Worm (Caenorhabditis elegans) whole organism, early embryonic: ENCODE measurements around the gene srh-83.

Experiments
- B0310.2 ChIP-seq: sonication (generic microtip); optimal IDR thresholded peaks from 2 replicates; lab custom pipeline; 2016; ENCODE audit warnings: mild to moderate bottlenecking, missing genetic modification characterization, missing compliant biosample characterization
- F13C5.2 ChIP-seq: sonication (generic microtip); optimal IDR thresholded peaks from 2 replicates; lab custom pipeline; 2017; ENCODE audit warnings: mild to moderate bottlenecking, missing genetic modification characterization, inconsistent platforms, missing compliant biosample characterization
- aly-1 ChIP-seq: sonication (generic microtip); optimal IDR thresholded peaks from 2 replicates; lab custom pipeline; 2016; ENCODE audit warnings: missing genetic modification characterization, missing compliant biosample characterization
- ama-1 ChIP-seq: fragments of 150-350 bp; optimal IDR thresholded peaks from 2 replicates; lab custom pipeline; 2014
- ceh-13 ChIP-seq: fragments of 200-800 bp; sonication (Bioruptor generic); optimal IDR thresholded peaks from 2 replicates; lab custom pipeline; 2018; ENCODE audit warnings: mild to moderate bottlenecking, missing genetic modification characterization, missing compliant biosample characterization
- ceh-36 ChIP-seq: sonication (generic microtip); optimal IDR thresholded peaks from 2 replicates; lab custom pipeline; 2016; ENCODE audit warnings: missing genetic modification characterization, inconsistent platforms, missing compliant biosample characterization
- ets-7 ChIP-seq: sonication (generic microtip); optimal IDR thresholded peaks from 2 replicates; lab custom pipeline; 2016; ENCODE audit warnings: missing genotype, missing genetic modification characterization, missing compliant biosample characterization
- flt-1 ChIP-seq: fragments of 200-800 bp; sonication (Bioruptor generic); IDR thresholded peaks from 2 replicates; pipeline ENCODE4 v1.3.6; 2022; ENCODE audit warnings: missing genetic modification characterization, missing compliant biosample characterization
- hmbx-1 ChIP-seq: sonication (generic microtip); optimal IDR thresholded peaks from 2 replicates; lab custom pipeline; 2016; ENCODE audit warnings: mild to moderate bottlenecking, missing genetic modification characterization, missing compliant biosample characterization
- hmg-4 ChIP-seq: fragments of 200-800 bp; sonication (Bioruptor generic); optimal IDR thresholded peaks from 2 replicates; lab custom pipeline; 2018; ENCODE audit warnings: mild to moderate bottlenecking, missing genetic modification characterization, missing compliant biosample characterization
- hnd-1 ChIP-seq: sonication (generic microtip); optimal IDR thresholded peaks from 2 replicates; lab custom pipeline; 2016; ENCODE audit warnings: missing genetic modification characterization, missing compliant biosample characterization
- pes-1 ChIP-seq: fragments of 200-800 bp; sonication (Bioruptor generic); IDR thresholded peaks from 2 replicates; pipeline ENCODE4 v1.3.6; 2022; ENCODE audit warnings: missing genetic modification reagents, missing genetic modification characterization, missing compliant biosample characterization
- scrt-1 ChIP-seq: fragments of 200-800 bp; sonication (Bioruptor generic); IDR thresholded peaks from 2 replicates; pipeline ENCODE4 v1.3.6; 2022; ENCODE audit warnings: missing genetic modification characterization, missing compliant biosample characterization
- sea-1 ChIP-seq: fragments of 200-800 bp; sonication (Bioruptor generic); conservative IDR thresholded peaks from 2 replicates; pipeline ENCODE4 v1.3.6; 2022; ENCODE audit warnings: missing genetic modification characterization, missing compliant biosample characterization
- tbx-11 ChIP-seq: fragments of 200-800 bp; sonication (Bioruptor generic); IDR thresholded peaks from 2 replicates; pipeline ENCODE4 v1.3.6; 2022; ENCODE audit warnings: missing genetic modification characterization, missing compliant biosample characterization
- tbx-37 ChIP-seq: fragments of 200-800 bp; sonication (Bioruptor generic); conservative IDR thresholded peaks from 2 replicates; pipeline ENCODE4 v1.3.6; 2022; ENCODE audit warnings: missing genetic modification reagents, missing genetic modification characterization, missing compliant biosample characterization
- tra-4 ChIP-seq: sonication (generic microtip); optimal IDR thresholded peaks from 2 replicates; lab custom pipeline; 2017; ENCODE audit warnings: missing genetic modification characterization, missing compliant biosample characterization

The srh-83 gene

DNA sequence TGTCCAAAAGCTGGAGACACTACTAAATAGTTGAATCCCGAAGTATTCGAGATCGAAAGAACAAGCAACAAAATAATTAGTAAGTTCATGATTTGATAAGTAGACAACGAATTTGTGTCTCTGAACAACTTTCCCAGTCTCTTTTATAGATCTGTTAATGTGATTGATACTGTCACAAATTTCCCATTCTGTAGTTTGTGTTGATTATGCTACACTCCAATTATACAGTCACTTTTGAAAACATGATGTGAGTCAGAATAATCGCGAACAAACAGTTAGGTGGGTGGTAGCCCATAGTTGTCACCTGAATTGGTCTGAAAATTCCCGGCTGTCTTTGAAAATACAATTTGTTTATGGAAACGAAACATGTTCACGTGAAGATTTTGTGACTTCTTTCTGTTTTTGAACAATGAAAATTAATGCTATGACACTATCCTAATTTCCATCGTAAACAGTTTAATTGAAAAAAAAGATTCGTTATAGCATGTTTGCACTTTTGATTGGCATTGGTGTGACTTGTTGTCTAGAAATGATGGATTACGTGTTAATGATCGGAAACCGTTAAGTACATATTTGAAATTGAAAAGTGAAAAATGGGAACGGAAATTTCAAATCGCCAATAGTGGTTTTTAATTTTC, 714 bp upstream of the srh-83 start, which contains the start of gene ugt-41:
TSS of gene ugt-41 (minus strand) at position 119 of the 638 bp plus-strand sequence.
- TF ChIP-seq F13C5.2 (no peak), tbx-37 (GFP tag; lab: Robert Waterston, UW) (no peak), ceh-36 (tag; lab: Kevin White, UChicago) (no peak), ets-7 (tag; lab: Kevin White, UChicago) (no peak), hmg-4 (GFP tag; lab: Kevin White, UChicago) (no peak), tbx-11 (GFP tag; lab: Robert Waterston, UW) (no peak), ceh-13 (GFP tag; lab: Kevin White, UChicago) (no peak)

DNA sequence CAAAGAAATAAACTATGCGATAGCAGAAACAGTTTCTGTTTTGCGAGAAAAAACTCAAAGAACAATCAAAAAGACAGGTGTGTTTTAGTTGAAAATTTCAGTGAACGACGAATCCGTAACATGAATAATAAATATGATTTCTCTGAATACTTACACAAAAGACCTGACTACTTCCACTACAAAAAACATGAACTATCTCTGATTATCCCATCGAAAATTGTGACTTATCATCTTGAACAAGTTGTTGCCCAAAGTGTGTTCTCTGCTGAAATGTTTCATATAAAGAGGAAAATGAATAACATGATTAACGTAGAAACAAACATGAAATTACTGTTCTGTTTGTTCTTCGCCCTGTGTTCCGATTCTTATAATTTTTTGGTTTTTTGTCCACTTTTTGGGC, 2.4 kb downstream of the srh-83 start, which contains the start of gene ugt-36:
TSS of gene ugt-36 (plus strand) at position 301 of the 400 bp plus-strand sequence.
- no peak for TF ChIP-seq flt-1 (GFP tag; lab: Robert Waterston, UW)
- no peak for TF ChIP-seq tra-4 (tag; lab: Kevin White, UChicago)
- no peak for TF ChIP-seq F13C5.2
- no peak for TF ChIP-seq aly-1 (tag; lab: Kevin White, UChicago)
- TF ChIP-seq ceh-36 (tag; lab: Kevin White, UChicago) = no peak
- no peak for TF ChIP-seq ama-1 (lab: Kevin White, UChicago)
- TF ChIP-seq ceh-13 (GFP tag; lab: Kevin White, UChicago) = no peak
- TF ChIP-seq hmg-4 (GFP tag; lab: Kevin White, UChicago) = no peak
- no peak for TF ChIP-seq tbx-37 (GFP tag; lab: Robert Waterston, UW)
- no peak for TF ChIP-seq B0310.2 (tag; lab: Kevin White, UChicago)
- no peak for TF ChIP-seq scrt-1 (GFP tag; lab: Robert Waterston, UW)
- no peak for TF ChIP-seq pes-1
- no peak for TF ChIP-seq tbx-11 (GFP tag; lab: Robert Waterston, UW)
- TF ChIP-seq hmbx-1 = no peak
- no peak for TF ChIP-seq sea-1 (GFP tag; lab: Robert Waterston, UW)
- no peak for TF ChIP-seq hnd-1 (tag; lab: Kevin White, UChicago)

DNA sequence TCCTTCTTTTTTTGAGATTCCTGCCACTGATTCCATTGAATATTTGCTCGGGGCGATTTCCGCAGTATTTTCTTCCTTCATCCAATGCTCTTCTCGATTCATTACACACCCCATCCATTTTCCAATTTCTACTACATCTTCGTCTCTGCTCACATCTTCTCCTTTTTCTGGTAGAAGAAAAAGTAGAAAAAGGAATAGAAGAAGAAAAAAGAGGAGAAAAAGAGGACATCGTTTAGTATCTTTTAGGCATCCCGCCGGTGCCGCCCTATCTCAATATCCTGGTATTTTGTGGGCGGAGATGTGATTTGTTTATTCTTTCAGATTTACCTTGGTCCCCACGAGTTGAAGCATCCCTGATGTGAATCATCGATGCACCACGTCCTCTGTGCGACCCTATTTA, 10.9 kb downstream of the srh-83 start, which contains the start of gene lgc-39:
TSS of gene lgc-39 (plus strand) at position 301 of the 400 bp plus-strand sequence.
- no peak for TF ChIP-seq ceh-13 (GFP tag; lab: Kevin White, UChicago)
- TF ChIP-seq scrt-1 (GFP tag; lab: Robert Waterston, UW) = no peak
- no peak for TF ChIP-seq pes-1
- no peak for TF ChIP-seq aly-1 (tag; lab: Kevin White, UChicago)
- no peak for TF ChIP-seq tra-4 (tag; lab: Kevin White, UChicago)
- no peak for TF ChIP-seq hnd-1 (tag; lab: Kevin White, UChicago)
- TF ChIP-seq tbx-37 (GFP tag; lab: Robert Waterston, UW) = no peak
- TF ChIP-seq hmg-4 (GFP tag; lab: Kevin White, UChicago) = no peak
- no peak for TF ChIP-seq F13C5.2
- no peak for TF ChIP-seq flt-1 (GFP tag; lab: Robert Waterston, UW)
- TF ChIP-seq ama-1 (lab: Kevin White, UChicago) = no peak
- no peak for TF ChIP-seq ceh-36 (tag; lab: Kevin White, UChicago)
- no peak for TF ChIP-seq sea-1 (GFP tag; lab: Robert Waterston, UW)
- no peak for TF ChIP-seq tbx-11 (GFP tag; lab: Robert Waterston, UW)
- no peak for TF ChIP-seq ets-7 (tag; lab: Kevin White, UChicago)
- no peak for TF ChIP-seq hmbx-1
- no peak for TF ChIP-seq B0310.2 (tag; lab: Kevin White, UChicago)

DNA sequence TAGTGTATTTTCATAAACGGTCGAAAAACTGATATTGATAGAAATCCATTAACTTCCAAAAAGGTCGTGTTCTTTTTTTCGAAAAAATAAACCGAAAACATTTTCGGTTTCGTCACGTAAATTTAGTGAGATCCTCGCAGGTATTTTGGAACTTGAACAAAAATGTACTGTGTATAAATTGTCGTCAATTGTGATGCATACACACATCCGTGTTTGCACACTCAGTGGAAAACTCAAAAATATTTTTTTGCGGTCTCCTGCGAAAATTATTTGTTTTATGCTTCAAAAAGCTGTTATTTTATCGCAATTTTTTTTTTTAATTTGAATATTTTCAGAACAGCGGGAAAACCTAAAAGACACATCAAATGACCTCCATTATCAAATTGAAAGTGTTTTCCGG, 14.5 kb downstream of the srh-83 start, which contains the start of gene cpsf-2:
TSS of gene cpsf-2 (plus strand) at position 330 of the 400 bp plus-strand sequence.
- TF ChIP-seq pes-1 = no peak
- TF ChIP-seq tbx-11 (GFP tag; lab: Robert Waterston, UW) = no peak
- TF ChIP-seq F13C5.2 = no peak
- TF ChIP-seq tra-4 (tag; lab: Kevin White, UChicago) = no peak
- no peak for TF ChIP-seq hmbx-1
- no peak for TF ChIP-seq hmg-4 (GFP tag; lab: Kevin White, UChicago)
- no peak for TF ChIP-seq flt-1 (GFP tag; lab: Robert Waterston, UW)
- TF ChIP-seq aly-1 (tag; lab: Kevin White, UChicago) = no peak
- TF ChIP-seq scrt-1 (GFP tag; lab: Robert Waterston, UW) = no peak

DNA sequence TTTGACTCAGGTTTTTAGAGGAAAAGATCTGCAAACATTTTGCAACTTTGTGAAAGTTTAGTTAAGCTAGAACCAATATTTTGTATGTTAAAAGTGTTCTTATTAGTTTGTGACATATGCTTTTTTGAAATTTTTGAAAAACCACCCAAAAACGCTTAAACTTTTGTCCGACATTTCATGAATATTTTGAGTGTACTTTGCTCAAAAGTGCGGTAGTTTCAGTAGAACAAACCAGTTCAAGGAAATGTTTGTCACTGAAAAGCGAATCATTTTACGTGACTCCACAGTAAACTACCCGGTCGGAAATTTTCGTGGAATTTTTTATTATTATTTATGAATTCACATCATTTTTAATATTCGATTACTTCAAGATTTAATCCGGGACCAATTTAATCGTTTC, 20.2 kb downstream of the srh-83 start, which contains the start of gene pitr-5:
TSS of gene pitr-5 (plus strand) at position 301 of the 400 bp plus-strand sequence.
- TF ChIP-seq F13C5.2 (no peak), hnd-1 (tag; lab: Kevin White, UChicago) (no peak), ceh-13 (GFP tag; lab: Kevin White, UChicago) (no peak), flt-1 (GFP tag; lab: Robert Waterston, UW) (no peak), pes-1 (no peak), ceh-36 (tag; lab: Kevin White, UChicago) (no peak), tra-4 (tag; lab: Kevin White, UChicago) (no peak)

DNA sequence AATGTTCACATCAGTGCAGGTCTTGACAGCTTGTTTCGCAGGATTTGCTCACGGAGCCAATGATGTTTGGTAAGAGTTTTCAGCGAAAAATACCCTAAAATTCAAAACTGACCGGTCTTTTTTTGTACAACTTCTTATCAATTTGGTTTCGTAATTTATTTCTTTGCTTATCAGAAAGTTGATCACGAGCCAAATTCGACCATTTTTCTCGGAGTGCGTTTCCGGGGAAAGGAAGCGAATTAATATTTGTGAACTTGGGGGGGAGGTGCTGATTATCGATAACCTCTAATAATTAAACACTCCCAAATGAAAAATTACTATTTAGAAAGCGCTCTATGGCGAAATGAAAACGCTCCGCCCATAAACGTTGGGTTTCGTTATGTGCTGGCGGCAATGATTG, 22.3 kb downstream of the srh-83 start:
- TF ChIP-seq hnd-1 (tag; lab: Kevin White, UChicago) = no peak
- no peak for TF ChIP-seq aly-1 (tag; lab: Kevin White, UChicago)
- TF ChIP-seq ets-7 (tag; lab: Kevin White, UChicago) = no peak
- no peak for TF ChIP-seq hmg-4 (GFP tag; lab: Kevin White, UChicago)
- TF ChIP-seq hmbx-1 = no peak
- no peak for TF ChIP-seq tbx-37 (GFP tag; lab: Robert Waterston, UW)
- TF ChIP-seq F13C5.2 = no peak
- TF ChIP-seq pes-1 = no peak
- TF ChIP-seq flt-1 (GFP tag; lab: Robert Waterston, UW) = no peak
- no peak for TF ChIP-seq scrt-1 (GFP tag; lab: Robert Waterston, UW)
- TF ChIP-seq ama-1 (lab: Kevin White, UChicago) = no peak
- TF ChIP-seq tbx-11 (GFP tag; lab: Robert Waterston, UW) = no peak
- TF ChIP-seq ceh-13 (GFP tag; lab: Kevin White, UChicago) = no peak
- TF ChIP-seq sea-1 (GFP tag; lab: Robert Waterston, UW) = no peak
- TF ChIP-seq B0310.2 (tag; lab: Kevin White, UChicago) = no peak
- TF ChIP-seq tra-4 (tag; lab: Kevin White, UChicago) = no peak
- TF ChIP-seq ceh-36 (tag; lab: Kevin White, UChicago) = no peak
